Fruit fly (Drosophila melanogaster) whole organism, embryonic: Measurements from ENCODE around the gene CG14882.

Source experiments
- Aef1 ChIP-seq: fragments of 200-800 bp; sonication (Bioruptor generic); IDR thresholded peaks from 3 replicates; pipeline ENCODE4 v1.3.6; 2022; ENCODE audit warnings: missing biosample characterization, missing genetic modification characterization
- CG1024 ChIP-seq: fragments of 200-800 bp; sonication (Bioruptor generic); IDR thresholded peaks from 2 replicates; pipeline ENCODE4 v1.3.6; 2022; ENCODE audit warnings: missing biosample characterization, missing genetic modification characterization
- CG4730 ChIP-seq: fragments of 200-800 bp; sonication (Bioruptor generic); IDR thresholded peaks from 2 replicates; pipeline ENCODE4 v1.3.6; 2022; ENCODE audit warnings: missing biosample characterization, missing genetic modification characterization
- CG5180 ChIP-seq: fragments of 200-800 bp; sonication (Bioruptor generic); optimal IDR thresholded peaks from 3 replicates; lab custom pipeline; 2017; ENCODE audit warnings: missing biosample characterization, missing genetic modification characterization, mild to moderate bottlenecking, moderate library complexity, missing genetic modification reagents
- CG6813 ChIP-seq: fragments of 200-800 bp; sonication (Bioruptor generic); optimal IDR thresholded peaks from 2 replicates; lab custom pipeline; 2017; ENCODE audit warnings: missing biosample characterization, missing genetic modification characterization, mild to moderate bottlenecking, moderate library complexity, missing genetic modification reagents
- Trl ChIP-seq, 3 experiments: fragments of >200 bp in 2 of 3; fragments of 200-800 bp in 1 of 3; sonication (Bioruptor generic) in 1 of 3; optimal IDR thresholded peaks; 2 replicates in 1 of 3; 3 replicates in 2 of 3; lab custom pipeline; 2016 to 2017; ENCODE audit warnings: missing biosample characterization in 1 of 3, missing genetic modification characterization in 1 of 3
- dimm ChIP-seq: fragments of 200-800 bp; sonication (Bioruptor generic); IDR thresholded peaks from 2 replicates; pipeline ENCODE4 v1.3.6; 2022; ENCODE audit warnings: missing biosample characterization, missing genetic modification characterization
- pita ChIP-seq: fragments of 200-800 bp; sonication (Bioruptor generic); optimal IDR thresholded peaks from 2 replicates; lab custom pipeline; 2017; ENCODE audit warnings: missing biosample characterization, mild to moderate bottlenecking, missing genetic modification characterization
- sens-2 ChIP-seq: fragments of 200-800 bp; sonication (Bioruptor generic); IDR thresholded peaks from 2 replicates; pipeline ENCODE4 v1.3.6; 2022; ENCODE audit warnings: missing biosample characterization, missing genetic modification characterization
- usp ChIP-seq: fragments of >200 bp; optimal IDR thresholded peaks from 2 replicates; lab custom pipeline; 2017; ENCODE audit warnings: missing biosample characterization, missing genetic modification characterization

- TF ChIP-seq CG1024 (GFP tag; lab: Robert Waterston, UW) (no peak), Trl (optimal IDR thresholded peaks at IDR 0.05; lab: Kevin White, UChicago) (no peak), Trl (GFP tag; optimal IDR thresholded peaks at IDR 0.05; lab: Kevin White, UChicago) (no peak), sens-2 (GFP tag; lab: Robert Waterston, UW) (no peak), CG6813 (peak; percentile 15), pita (GFP tag; lab: Kevin White, UChicago) (no peak), Aef1 (GFP tag; lab: Robert Waterston, UW) (no peak), dimm (GFP tag; lab: Robert Waterston, UW) (no peak), CG4730 (GFP tag; lab: Robert Waterston, UW) (no peak), usp (GFP tag; lab: Kevin White, UChicago) (no peak), CG5180 (peak; percentile 11)
These were observed 33.5 kb downstream of the CG14882 start for dm6 chr3R:16476472-16476871.
